Fruit fly (Drosophila melanogaster) whole organism, wandering third instar larva: Measurements from ENCODE around the gene CG11698.
A peak's percentile ranks its signal among the peaks of the same experiment; 100 is the strongest.

ENCODE experiments used
- Jra ChIP-seq: sonication (Bioruptor generic); optimal IDR thresholded peaks from 2 replicates; lab custom pipeline; 2016; ENCODE audit warnings: missing biosample characterization, missing genetic modification characterization
- lola ChIP-seq: fragments of >200 bp; optimal IDR thresholded peaks from 2 replicates; lab custom pipeline; 2017; ENCODE audit warnings: missing biosample characterization, missing genetic modification characterization
- woc ChIP-seq: sonication (Bioruptor generic); optimal IDR thresholded peaks from 2 replicates; lab custom pipeline; 2016; ENCODE audit warnings: missing biosample characterization, mild to moderate bottlenecking, missing genetic modification characterization

- TF ChIP-seq woc (GFP tag; lab: Kevin White, UChicago), result peak; percentile 12
- no peak for TF ChIP-seq Jra (GFP tag; lab: Kevin White, UChicago)
- no peak for TF ChIP-seq lola (GFP tag; lab: Kevin White, UChicago)
Measured at dm6 chr3R:8355579-8355978, 43.6 kb downstream of the CG11698 start.
